Worm (Caenorhabditis elegans) whole organism, mixed stage, embryonic: ENCODE measurements around the gene ZK1248.20.
"Not testable (repeated sequence)": the region's sequence is repeated elsewhere in the genome, so short reads cannot be mapped to it uniquely, and the experiment has no call there.

Experiments used
- M03D4.4 ChIP-seq: sonication (generic microtip); optimal IDR thresholded peaks from 2 replicates; lab custom pipeline; 2017; ENCODE audit warnings: mild to moderate bottlenecking, missing genetic modification characterization, missing compliant biosample characterization
- bed-3 ChIP-seq: fragments of 200-800 bp; sonication (Bioruptor generic); optimal IDR thresholded peaks from 3 replicates; lab custom pipeline; 2018; ENCODE audit warnings: mild to moderate bottlenecking, missing genetic modification characterization, moderate library complexity, missing compliant biosample characterization
- ceh-39 ChIP-seq: fragments of 150-350 bp; optimal IDR thresholded peaks from 2 replicates; lab custom pipeline; 2014; ENCODE audit warnings: missing biosample characterization, missing genetic modification characterization
- ceh-43 ChIP-seq: fragments of 200-800 bp; sonication (Bioruptor generic); optimal IDR thresholded peaks from 2 replicates; lab custom pipeline; 2018; ENCODE audit warnings: mild to moderate bottlenecking, missing genetic modification characterization, moderate library complexity, missing compliant biosample characterization
- ceh-83 ChIP-seq: fragments of 200-800 bp; sonication (Bioruptor generic); optimal IDR thresholded peaks from 2 replicates; lab custom pipeline; 2018; ENCODE audit warnings: mild to moderate bottlenecking, missing genetic modification characterization, missing compliant biosample characterization
- ces-1 ChIP-seq: fragments of 150-350 bp; optimal IDR thresholded peaks from 2 replicates; lab custom pipeline; 2014; ENCODE audit warnings: missing biosample characterization, missing genetic modification reagents, missing genetic modification characterization
- elt-1 ChIP-seq: sonication (generic microtip); optimal IDR thresholded peaks from 2 replicates; lab custom pipeline; 2017; ENCODE audit warnings: missing genetic modification characterization, mild to moderate bottlenecking, missing compliant biosample characterization, antibody characterized with exemption, moderate library complexity, borderline replicate concordance; ENCODE audit not compliant: insufficient read depth
- flh-1 ChIP-seq: fragments of 200-800 bp; sonication (Bioruptor generic); optimal IDR thresholded peaks from 2 replicates; lab custom pipeline; 2018; ENCODE audit warnings: mild to moderate bottlenecking, missing genetic modification characterization, moderate library complexity, missing compliant biosample characterization
- ham-2 ChIP-seq: fragments of 200-800 bp; sonication (Bioruptor generic); optimal IDR thresholded peaks from 2 replicates; lab custom pipeline; 2018; ENCODE audit warnings: mild to moderate bottlenecking, missing genetic modification characterization, missing compliant biosample characterization
- hlh-1 ChIP-seq: fragments of 150-350 bp; optimal IDR thresholded peaks from 2 replicates; lab custom pipeline; 2014; ENCODE audit warnings: missing biosample characterization, missing genetic modification reagents, missing genetic modification characterization
- lin-13 ChIP-seq: fragments of 150-350 bp; optimal IDR thresholded peaks from 2 replicates; lab custom pipeline; 2014; ENCODE audit warnings: missing biosample characterization, missing genetic modification characterization
- lin-32 ChIP-seq: fragments of 200-800 bp; sonication (Bioruptor generic); optimal IDR thresholded peaks from 2 replicates; lab custom pipeline; 2018; ENCODE audit warnings: mild to moderate bottlenecking, missing genetic modification characterization, missing compliant biosample characterization
- lsy-2 ChIP-seq: fragments of 150-350 bp; optimal IDR thresholded peaks from 2 replicates; lab custom pipeline; 2014; ENCODE audit warnings: missing biosample characterization, missing genetic modification characterization
- mab-5 ChIP-seq: fragments of 150-350 bp; optimal IDR thresholded peaks from 2 replicates; lab custom pipeline; 2014; ENCODE audit warnings: missing biosample characterization, missing genetic modification characterization
- mep-1 ChIP-seq: fragments of 150-350 bp; optimal IDR thresholded peaks from 2 replicates; lab custom pipeline; 2017; ENCODE audit warnings: missing biosample characterization, missing genetic modification reagents, missing genetic modification characterization, inconsistent platforms
- mls-2 ChIP-seq: sonication (generic microtip); optimal IDR thresholded peaks from 2 replicates; lab custom pipeline; 2016; ENCODE audit warnings: mild to moderate bottlenecking, missing genetic modification characterization, moderate library complexity, missing compliant biosample characterization
- nhr-12 ChIP-seq: fragments of 150-350 bp; optimal IDR thresholded peaks from 2 replicates; lab custom pipeline; 2014; ENCODE audit warnings: missing biosample characterization, missing genetic modification characterization
- nhr-2 ChIP-seq: fragments of 150-350 bp; optimal IDR thresholded peaks from 2 replicates; lab custom pipeline; 2014; ENCODE audit warnings: missing biosample characterization, missing genetic modification characterization
- nhr-237 ChIP-seq: fragments of 150-350 bp; optimal IDR thresholded peaks from 2 replicates; lab custom pipeline; 2014; ENCODE audit warnings: missing biosample characterization, missing genetic modification characterization
- nhr-28 ChIP-seq: fragments of 150-350 bp; optimal IDR thresholded peaks from 2 replicates; lab custom pipeline; 2014; ENCODE audit warnings: missing biosample characterization, missing genetic modification characterization
- nhr-76 ChIP-seq: sonication (generic microtip); optimal IDR thresholded peaks from 2 replicates; lab custom pipeline; 2017; ENCODE audit warnings: missing biosample characterization, missing genetic modification characterization
- sem-2 ChIP-seq: fragments of 200-800 bp; sonication (Bioruptor generic); optimal IDR thresholded peaks from 2 replicates; lab custom pipeline; 2018; ENCODE audit warnings: mild to moderate bottlenecking, missing genetic modification characterization, missing compliant biosample characterization
- snpc-4 ChIP-seq: fragments of 150-350 bp; optimal IDR thresholded peaks from 2 replicates; lab custom pipeline; 2014; ENCODE audit warnings: missing biosample characterization, missing genetic modification characterization
- sptf-1 ChIP-seq: sonication (generic microtip); optimal IDR thresholded peaks from 2 replicates; lab custom pipeline; 2017; ENCODE audit warnings: mild to moderate bottlenecking, missing genetic modification characterization, moderate library complexity, missing compliant biosample characterization
- unc-120 ChIP-seq: sonication (generic microtip); optimal IDR thresholded peaks from 2 replicates; lab custom pipeline; 2017; ENCODE audit warnings: missing genetic modification characterization, missing compliant biosample characterization; ENCODE audit not compliant: poor library complexity, severe bottlenecking
- unc-62 ChIP-seq: fragments of 150-350 bp; optimal IDR thresholded peaks from 2 replicates; lab custom pipeline; 2014; ENCODE audit warnings: missing biosample characterization, missing genetic modification reagents, missing genetic modification characterization
- zip-8 ChIP-seq: fragments of 150-350 bp; optimal IDR thresholded peaks from 2 replicates; lab custom pipeline; 2014; ENCODE audit warnings: missing biosample characterization, missing genetic modification characterization
- ztf-11 ChIP-seq: fragments of 150-350 bp; optimal IDR thresholded peaks from 2 replicates; lab custom pipeline; 2014; ENCODE audit warnings: missing biosample characterization, missing genetic modification characterization

The ZK1248.20 gene

ce11 chrII:5810230-5810629 is 6.2 kb upstream of the ZK1248.20 start, which contains the start of the genes msp-64 and ZK1248.5:
Gene msp-64, minus strand, starts transcription at chrII:5810330.
Gene ZK1248.5, plus strand, starts transcription at chrII:5810514.
- TF ChIP-seq snpc-4 (tag; lab: Kevin White, UChicago) (no peak), unc-62 (no peak), ham-2 (GFP tag; lab: Kevin White, UChicago) (no peak), mls-2 (tag; lab: Kevin White, UChicago) (no peak), flh-1 (GFP tag; lab: Kevin White, UChicago) (no peak), mab-5 (no peak), ces-1 (GFP tag; lab: Kevin White, UChicago) (no peak), nhr-2 (tag; lab: Kevin White, UChicago) (no peak), sptf-1 (tag; lab: Kevin White, UChicago) (no peak), lin-13 (tag; lab: Kevin White, UChicago) (no peak), ceh-43 (GFP tag; lab: Kevin White, UChicago) (no peak), ceh-83 (GFP tag; lab: Kevin White, UChicago) (no peak), sem-2 (GFP tag; lab: Kevin White, UChicago) (no peak), lin-32 (GFP tag; lab: Kevin White, UChicago) (no peak), elt-1 (tag; lab: Kevin White, UChicago) (no peak), nhr-237 (no peak)
- TF ChIP-seq, all 35 proteins: peak for 0

ce11 chrII:5815382-5815781 is 1.1 kb upstream of the ZK1248.20 start, which contains the start of gene wago-5:
Gene wago-5, minus strand, starts transcription at chrII:5815482.
- not testable (repeated sequence) for TF ChIP-seq nhr-76 (tag; lab: Kevin White, UChicago); nhr-12; mep-1 (tag; lab: Kevin White, UChicago)

- no peak for TF ChIP-seq M03D4.4 (tag; lab: Kevin White, UChicago)
- no peak for TF ChIP-seq lin-13 (tag; lab: Kevin White, UChicago)
- no peak for TF ChIP-seq ceh-39
- TF ChIP-seq flh-1 (GFP tag; lab: Kevin White, UChicago), result no peak
- TF ChIP-seq sptf-1 (tag; lab: Kevin White, UChicago), result no peak
- no peak for TF ChIP-seq lsy-2 (tag; lab: Kevin White, UChicago)
- no peak for TF ChIP-seq bed-3 (GFP tag; lab: Kevin White, UChicago)
- no peak for TF ChIP-seq mab-5
- no peak for TF ChIP-seq unc-120 (tag; lab: Kevin White, UChicago)
Observed at ce11 chrII:5818298-5818697, 1.9 kb downstream of the ZK1248.20 start, which contains the start of gene ZK1248.4. Gene ZK1248.4, plus strand, starts transcription at chrII:5818598.

ce11 chrII:5819655-5820054 is 3.2 kb downstream of the ZK1248.20 start:
- TF ChIP-seq hlh-1, result no peak
- no peak for TF ChIP-seq zip-8 (tag; lab: Kevin White, UChicago)

ce11 chrII:5820282-5820762 is 3.9 kb downstream of the ZK1248.20 start, which contains the start of gene ehs-1:
Gene ehs-1, plus strand, starts transcription at chrII:5820712.
- no peak for TF ChIP-seq lsy-2 (tag; lab: Kevin White, UChicago)
- TF ChIP-seq ces-1 (GFP tag; lab: Kevin White, UChicago), result peak; percentile 8
- peak; percentile 5 for TF ChIP-seq unc-62

ce11 chrII:5827364-5827763 is 10.9 kb downstream of the ZK1248.20 start, which contains the start of gene tbc-2:
Gene tbc-2, minus strand, starts transcription at chrII:5827443.
- TF ChIP-seq mls-2 (tag; lab: Kevin White, UChicago), result no peak
- no peak for TF ChIP-seq ztf-11 (tag; lab: Kevin White, UChicago)
- TF ChIP-seq nhr-28 (tag; lab: Kevin White, UChicago), result no peak
- TF ChIP-seq ceh-83 (GFP tag; lab: Kevin White, UChicago), result no peak
- TF ChIP-seq nhr-12, result no peak
- no peak for TF ChIP-seq sptf-1 (tag; lab: Kevin White, UChicago)
- TF ChIP-seq elt-1 (tag; lab: Kevin White, UChicago), result no peak
- no peak for TF ChIP-seq lin-13 (tag; lab: Kevin White, UChicago)
